Worm (Caenorhabditis elegans) whole organism, L1 larva: Measurements from ENCODE around the gene nhr-264.

Experiments
- aha-1 ChIP-seq: fragments of 150-350 bp; optimal IDR thresholded peaks from 2 replicates; lab custom pipeline; 2014; ENCODE audit warnings: missing biosample characterization, missing genetic modification characterization
- aly-2 ChIP-seq: fragments of 150-350 bp; optimal IDR thresholded peaks from 2 replicates; lab custom pipeline; 2014; ENCODE audit warnings: missing biosample characterization, missing genetic modification characterization
- ceh-82 ChIP-seq, 3 experiments: fragments of 150-350 bp in 1 of 3; sonication (generic microtip) in 2 of 3; optimal IDR thresholded peaks; 2 replicates each; lab custom pipeline; 2014 to 2017; ENCODE audit warnings: missing biosample characterization in 3 of 3, missing genetic modification characterization in 3 of 3
- jun-1 ChIP-seq: fragments of 150-350 bp; optimal IDR thresholded peaks from 2 replicates; lab custom pipeline; 2014; ENCODE audit warnings: missing biosample characterization, missing genetic modification reagents, missing genetic modification characterization
- lin-13 ChIP-seq: fragments of 150-350 bp; optimal IDR thresholded peaks from 2 replicates; lab custom pipeline; 2014; ENCODE audit warnings: missing biosample characterization, missing genetic modification reagents, missing genetic modification characterization
- nhr-11 ChIP-seq: fragments of 150-350 bp; optimal IDR thresholded peaks from 2 replicates; lab custom pipeline; 2014; ENCODE audit warnings: missing biosample characterization, missing genetic modification characterization
- nhr-77 ChIP-seq: fragments of 150-350 bp; optimal IDR thresholded peaks from 2 replicates; lab custom pipeline; 2014; ENCODE audit warnings: missing biosample characterization, missing genetic modification characterization
- pqm-1 ChIP-seq: sonication (generic microtip); optimal IDR thresholded peaks from 3 replicates; lab custom pipeline; 2017; ENCODE audit warnings: missing biosample characterization, missing genetic modification characterization
- skn-1 ChIP-seq: fragments of 150-350 bp; optimal IDR thresholded peaks from 2 replicates; lab custom pipeline; 2014; ENCODE audit warnings: missing biosample characterization, missing genetic modification characterization
- snpc-4 ChIP-seq: fragments of 150-350 bp; optimal IDR thresholded peaks from 2 replicates; lab custom pipeline; 2014; ENCODE audit warnings: missing biosample characterization, missing genetic modification characterization
- unc-30 ChIP-seq: sonication (generic microtip); optimal IDR thresholded peaks from 2 replicates; lab custom pipeline; 2017; ENCODE audit warnings: missing biosample characterization, missing genetic modification characterization
- unc-62 ChIP-seq: fragments of 150-350 bp; optimal IDR thresholded peaks from 2 replicates; lab custom pipeline; 2014; ENCODE audit warnings: missing biosample characterization, missing genetic modification reagents, missing genetic modification characterization
- ztf-11 ChIP-seq, 2 experiments: sonication (generic microtip); optimal IDR thresholded peaks; 2 replicates each; lab custom pipeline; 2016 to 2017; ENCODE audit warnings: missing genetic modification characterization in 2 of 2, missing biosample characterization in 1 of 2, missing compliant biosample characterization in 1 of 2

- TF ChIP-seq snpc-4 (tag; lab: Kevin White, UChicago) (no peak), nhr-11 (tag; lab: Kevin White, UChicago) (no peak), pqm-1 (tag; lab: Kevin White, UChicago) (no peak), aly-2 (no peak), ceh-82 (tag; optimal IDR thresholded peaks at IDR 0.05; lab: Kevin White, UChicago) (no peak), unc-62 (GFP tag; lab: Kevin White, UChicago) (no peak), nhr-77 (tag; lab: Kevin White, UChicago) (no peak), skn-1 (no peak), lin-13 (GFP tag; lab: Kevin White, UChicago) (no peak), unc-30 (tag; lab: Kevin White, UChicago) (no peak), aha-1 (tag; lab: Kevin White, UChicago) (no peak), jun-1 (tag; lab: Kevin White, UChicago) (no peak), ztf-11 (tag; optimal IDR thresholded peaks at IDR 0.05; lab: Kevin White, UChicago) (no peak)
These were observed 23.9 kb downstream of the nhr-264 start, which contains the start of gene flh-3 for ce11 chrIV:9269796-9270195.
